Worm (Caenorhabditis elegans) whole organism, L2 larva: ENCODE measurements around the gene E02C12.10.

ENCODE experiments used
- C34F6.9 ChIP-seq: fragments of 150-350 bp; optimal IDR thresholded peaks from 2 replicates; lab custom pipeline; 2014; ENCODE audit warnings: missing biosample characterization, missing genetic modification characterization
- F13H6.1 ChIP-seq: sonication (generic microtip); optimal IDR thresholded peaks from 2 replicates; lab custom pipeline; 2016; ENCODE audit warnings: missing genetic modification characterization, missing compliant biosample characterization
- Y55F3AM.14 ChIP-seq: fragments of 200-800 bp; sonication (Bioruptor generic); optimal IDR thresholded peaks from 2 replicates; lab custom pipeline; 2018; ENCODE audit warnings: mild to moderate bottlenecking, missing genetic modification characterization, missing compliant biosample characterization
- ZK546.5 ChIP-seq: sonication (generic microtip); optimal IDR thresholded peaks from 2 replicates; lab custom pipeline; 2017; ENCODE audit warnings: missing biosample characterization, missing genetic modification characterization
- alr-1 ChIP-seq: fragments of 150-350 bp; optimal IDR thresholded peaks from 2 replicates; lab custom pipeline; 2014; ENCODE audit warnings: missing biosample characterization, missing genetic modification characterization
- blmp-1 ChIP-seq: sonication (generic microtip); optimal IDR thresholded peaks from 2 replicates; lab custom pipeline; 2017; ENCODE audit warnings: missing genetic modification characterization, mild to moderate bottlenecking, missing compliant biosample characterization, antibody characterized with exemption, moderate library complexity; ENCODE audit not compliant: insufficient read depth
- ceh-16 ChIP-seq: fragments of 150-350 bp; optimal IDR thresholded peaks from 2 replicates; lab custom pipeline; 2014; ENCODE audit warnings: missing biosample characterization, missing genetic modification characterization
- ceh-82 ChIP-seq: fragments of 150-350 bp; optimal IDR thresholded peaks from 2 replicates; lab custom pipeline; 2014; ENCODE audit warnings: missing biosample characterization, missing genetic modification characterization
- crh-2 ChIP-seq: sonication (generic microtip); optimal IDR thresholded peaks from 2 replicates; lab custom pipeline; 2017; ENCODE audit warnings: missing biosample characterization, missing genetic modification characterization
- dmd-4 ChIP-seq: sonication (generic microtip); optimal IDR thresholded peaks from 2 replicates; lab custom pipeline; 2017; ENCODE audit warnings: missing biosample characterization, missing genetic modification characterization
- egl-27 ChIP-seq: sonication (generic microtip); optimal IDR thresholded peaks from 3 replicates; lab custom pipeline; 2017; ENCODE audit warnings: missing biosample characterization, missing genetic modification reagents, missing genetic modification characterization
- elt-1 ChIP-seq: fragments of 150-350 bp; optimal IDR thresholded peaks from 2 replicates; lab custom pipeline; 2014; ENCODE audit warnings: missing biosample characterization, missing genetic modification characterization
- fos-1 ChIP-seq: fragments of 150-350 bp; optimal IDR thresholded peaks from 2 replicates; lab custom pipeline; 2014; ENCODE audit warnings: missing biosample characterization, missing genetic modification characterization
- gmeb-1 ChIP-seq: fragments of 150-350 bp; optimal IDR thresholded peaks from 2 replicates; lab custom pipeline; 2014; ENCODE audit warnings: missing biosample characterization, missing genetic modification characterization
- lin-11 ChIP-seq: fragments of 150-350 bp; sonication (generic microtip); optimal IDR thresholded peaks from 2 replicates; lab custom pipeline; 2014; ENCODE audit warnings: missing biosample characterization, missing genetic modification characterization, inconsistent platforms, mixed read lengths
- lin-13 ChIP-seq: fragments of 150-350 bp; optimal IDR thresholded peaks from 2 replicates; lab custom pipeline; 2014; ENCODE audit warnings: missing biosample characterization, missing genetic modification reagents, missing genetic modification characterization
- lin-39 ChIP-seq: fragments of 150-350 bp; optimal IDR thresholded peaks from 2 replicates; lab custom pipeline; 2014; ENCODE audit warnings: missing biosample characterization, missing genetic modification reagents, missing genetic modification characterization
- lsy-2 ChIP-seq, 2 experiments: fragments of 150-350 bp in 1 of 2; sonication (generic microtip) in 1 of 2; optimal IDR thresholded peaks; 2 replicates each; lab custom pipeline; 2014 to 2017; ENCODE audit warnings: missing biosample characterization in 2 of 2, missing genetic modification characterization in 2 of 2
- mbf-1 ChIP-seq: sonication (generic microtip); optimal IDR thresholded peaks from 2 replicates; lab custom pipeline; 2017; ENCODE audit warnings: missing biosample characterization, missing genetic modification characterization
- mdl-1 ChIP-seq, 2 experiments: fragments of 150-350 bp in 1 of 2; sonication (generic microtip) in 1 of 2; optimal IDR thresholded peaks; 2 replicates each; lab custom pipeline; 2017; ENCODE audit warnings: missing biosample characterization in 2 of 2, missing genetic modification characterization in 2 of 2
- nhr-11 ChIP-seq: fragments of 150-350 bp; optimal IDR thresholded peaks from 2 replicates; lab custom pipeline; 2014; ENCODE audit warnings: missing biosample characterization, missing genetic modification characterization
- nhr-12 ChIP-seq: fragments of 150-350 bp; optimal IDR thresholded peaks from 2 replicates; lab custom pipeline; 2014; ENCODE audit warnings: missing biosample characterization, missing genetic modification characterization
- nhr-129 ChIP-seq: fragments of 150-350 bp; optimal IDR thresholded peaks from 2 replicates; lab custom pipeline; 2014; ENCODE audit warnings: missing biosample characterization, missing genetic modification characterization
- nhr-21 ChIP-seq: fragments of 150-350 bp; optimal IDR thresholded peaks from 2 replicates; lab custom pipeline; 2014; ENCODE audit warnings: missing biosample characterization, missing genetic modification characterization
- nhr-23 ChIP-seq: fragments of 150-350 bp; optimal IDR thresholded peaks from 2 replicates; lab custom pipeline; 2014; ENCODE audit warnings: missing biosample characterization, missing genetic modification reagents, missing genetic modification characterization
- nhr-237 ChIP-seq: fragments of 150-350 bp; optimal IDR thresholded peaks from 2 replicates; lab custom pipeline; 2014; ENCODE audit warnings: missing biosample characterization, missing genetic modification characterization
- nhr-25 ChIP-seq: fragments of 150-350 bp; sonication (generic microtip); optimal IDR thresholded peaks from 3 replicates; lab custom pipeline; 2014; ENCODE audit warnings: missing biosample characterization, missing genetic modification characterization
- nhr-6 ChIP-seq: fragments of 150-350 bp; optimal IDR thresholded peaks from 2 replicates; lab custom pipeline; 2014; ENCODE audit warnings: missing biosample characterization, missing genetic modification characterization
- nhr-77 ChIP-seq: fragments of 150-350 bp; optimal IDR thresholded peaks from 2 replicates; lab custom pipeline; 2014; ENCODE audit warnings: missing biosample characterization, missing genetic modification characterization
- sem-4 ChIP-seq: fragments of 150-350 bp; optimal IDR thresholded peaks from 2 replicates; lab custom pipeline; 2014; ENCODE audit warnings: missing biosample characterization, missing genetic modification reagents, missing genetic modification characterization
- skn-1 ChIP-seq: sonication (generic microtip); optimal IDR thresholded peaks from 2 replicates; lab custom pipeline; 2017; ENCODE audit warnings: missing biosample characterization, missing genetic modification characterization
- sma-3 ChIP-seq: sonication (generic microtip); optimal IDR thresholded peaks from 2 replicates; lab custom pipeline; 2016; ENCODE audit warnings: missing genetic modification reagents, missing genetic modification characterization, missing compliant biosample characterization
- sma-9 ChIP-seq, 2 experiments: fragments of 150-350 bp in 1 of 2; sonication (generic microtip) in 1 of 2; optimal IDR thresholded peaks; 2 replicates each; lab custom pipeline; 2014 to 2016; ENCODE audit warnings: missing genetic modification characterization in 2 of 2, mild to moderate bottlenecking in 1 of 2, missing biosample characterization in 1 of 2, missing compliant biosample characterization in 1 of 2, missing genetic modification reagents in 1 of 2, moderate library complexity in 1 of 2
- snpc-4 ChIP-seq: fragments of 150-350 bp; optimal IDR thresholded peaks from 2 replicates; lab custom pipeline; 2014; ENCODE audit warnings: missing biosample characterization, missing genetic modification characterization
- unc-39 ChIP-seq: fragments of 150-350 bp; optimal IDR thresholded peaks from 2 replicates; lab custom pipeline; 2014; ENCODE audit warnings: missing biosample characterization, missing genetic modification characterization
- unc-55 ChIP-seq: fragments of 150-350 bp; sonication (generic microtip); optimal IDR thresholded peaks from 3 replicates; lab custom pipeline; 2014; ENCODE audit warnings: missing biosample characterization, missing genetic modification reagents, missing genetic modification characterization
- unc-62 ChIP-seq: fragments of 150-350 bp; optimal IDR thresholded peaks from 2 replicates; lab custom pipeline; 2014; ENCODE audit warnings: missing biosample characterization, missing genetic modification reagents, missing genetic modification characterization
- zag-1 ChIP-seq: fragments of 150-350 bp; optimal IDR thresholded peaks from 2 replicates; lab custom pipeline; 2014; ENCODE audit warnings: missing biosample characterization, missing genetic modification characterization
- ztf-1 ChIP-seq: fragments of 200-800 bp; sonication (Bioruptor generic); conservative IDR thresholded peaks from 2 replicates; pipeline ENCODE4 v1.3.6; 2022; ENCODE audit warnings: missing genetic modification characterization, missing compliant biosample characterization
- ztf-11 ChIP-seq: sonication (generic microtip); optimal IDR thresholded peaks from 2 replicates; lab custom pipeline; 2017; ENCODE audit warnings: missing biosample characterization, missing genetic modification characterization
- ztf-4 ChIP-seq: fragments of 150-350 bp; optimal IDR thresholded peaks from 2 replicates; lab custom pipeline; 2014; ENCODE audit warnings: missing biosample characterization, missing genetic modification characterization

E02C12.10 gene

DNA sequence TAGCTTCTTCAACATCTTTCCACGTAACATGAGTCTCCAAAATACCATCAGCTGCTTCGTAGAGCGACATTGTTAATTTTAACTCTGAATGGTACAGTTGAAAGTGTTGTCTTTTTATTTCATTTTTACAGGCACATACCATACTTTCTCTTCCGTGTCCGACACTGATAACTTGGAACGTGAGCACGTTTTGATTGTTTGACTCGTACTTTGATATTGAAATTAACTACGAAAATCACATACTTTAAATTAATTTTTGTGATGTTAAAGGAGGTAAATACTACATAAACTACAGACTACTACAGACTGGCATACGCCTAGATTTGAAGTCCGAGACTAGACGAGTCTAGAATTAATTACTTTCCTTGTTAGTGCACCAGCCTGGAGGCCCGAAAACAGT is at the start of gene E02C12.10:
Gene E02C12.10, minus strand, starts transcription at position 75 of the 400 bp plus-strand sequence.
- TF ChIP-seq ZK546.5 (tag; lab: Kevin White, UChicago) (no peak), unc-39 (tag; lab: Kevin White, UChicago) (no peak), F13H6.1 (tag; lab: Kevin White, UChicago) (no peak), lsy-2 (tag; optimal IDR thresholded peaks at IDR 0.05; lab: Kevin White, UChicago) (no peak), elt-1 (no peak)

- TF ChIP-seq ztf-11 (no peak), unc-39 (tag; lab: Kevin White, UChicago) (no peak), sma-9 (GFP tag; optimal IDR thresholded peaks at IDR 0.05; lab: Kevin White, UChicago) (no peak), sma-9 (tag; optimal IDR thresholded peaks at IDR 0.05; lab: Kevin White, UChicago) (no peak), mdl-1 (tag; optimal IDR thresholded peaks at IDR 0.05; lab: Kevin White, UChicago) (no peak), nhr-21 (tag; lab: Kevin White, UChicago) (no peak), nhr-6 (tag; lab: Kevin White, UChicago) (no peak), dmd-4 (tag; lab: Kevin White, UChicago) (no peak), nhr-237 (tag; lab: Kevin White, UChicago) (no peak), ceh-16 (tag; lab: Kevin White, UChicago) (no peak), ztf-1 (no peak), lin-11 (tag; lab: Kevin White, UChicago) (no peak)
- TF ChIP-seq, all 48 proteins: peak for 0
Observed at ce11 chrV:9427075-9427474, 48.9 kb upstream of the E02C12.10 start, which contains the start of gene F36D4.6. Gene F36D4.6 (minus strand): TSS chrV:9427175.

DNA sequence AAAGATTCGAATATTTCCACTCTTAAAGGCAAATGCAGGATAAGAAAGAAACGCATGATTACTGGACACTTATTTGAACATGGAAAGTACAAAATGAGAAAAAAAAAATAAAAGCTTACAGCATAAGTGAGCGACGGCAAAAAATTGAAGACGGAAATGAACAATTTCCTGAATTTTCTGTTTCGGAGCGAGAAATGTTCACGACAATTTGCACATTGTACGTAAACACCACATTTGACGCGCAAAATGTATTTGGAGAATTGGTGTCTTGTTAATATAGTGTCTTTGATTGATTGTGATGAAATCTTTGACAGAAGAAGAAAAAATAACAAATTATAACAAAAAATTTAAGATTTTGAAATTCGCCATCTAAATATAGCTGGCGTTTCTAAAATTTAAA is 47.4 kb upstream of the E02C12.10 start, which contains the start of gene F36D4.5:
Gene F36D4.5, minus strand, starts transcription at position 225 of the 400 bp plus-strand sequence.
- TF ChIP-seq elt-1 (no peak), lsy-2 (tag; optimal IDR thresholded peaks at IDR 0.05; lab: Kevin White, UChicago) (peak in 1 of 2 experiments; percentile 47), sem-4 (tag; lab: Kevin White, UChicago) (no peak), blmp-1 (tag; lab: Kevin White, UChicago) (no peak), nhr-129 (tag; lab: Kevin White, UChicago) (peak; percentile 14), fos-1 (tag; lab: Kevin White, UChicago) (no peak), unc-55 (GFP tag; lab: Kevin White, UChicago) (peak; percentile 38), nhr-23 (tag; lab: Kevin White, UChicago) (no peak), C34F6.9 (tag; lab: Kevin White, UChicago) (peak; percentile 65), skn-1 (no peak), lin-11 (tag; lab: Kevin White, UChicago) (no peak), sma-9 (GFP tag; optimal IDR thresholded peaks at IDR 0.05; lab: Kevin White, UChicago) (peak; percentile 39), sma-9 (tag; optimal IDR thresholded peaks at IDR 0.05; lab: Kevin White, UChicago) (no peak), nhr-25 (tag; lab: Kevin White, UChicago) (peak; percentile 2)

DNA sequence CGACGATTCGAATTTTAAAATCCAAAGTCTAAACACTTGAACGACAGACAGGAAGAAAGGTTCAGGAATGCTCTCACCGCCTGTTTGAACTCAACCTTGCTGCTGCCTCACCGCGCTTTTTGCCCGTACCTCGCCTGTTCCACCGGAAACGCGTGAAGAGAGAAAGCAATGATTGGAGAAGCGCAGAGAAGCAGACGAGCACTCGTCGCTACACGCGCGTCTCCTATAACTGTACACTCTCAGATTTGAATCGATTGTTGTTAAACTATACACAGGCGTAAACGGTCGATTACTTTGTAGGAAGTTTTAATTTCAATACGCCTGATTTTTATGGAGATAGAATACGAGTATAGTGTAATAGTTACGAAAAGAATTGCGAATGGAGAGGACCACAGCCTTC is 46.3 kb upstream of the E02C12.10 start:
- peak; percentile 42 for TF ChIP-seq sma-9 (GFP tag; optimal IDR thresholded peaks at IDR 0.05; lab: Kevin White, UChicago)
- TF ChIP-seq sma-9 (tag; optimal IDR thresholded peaks at IDR 0.05; lab: Kevin White, UChicago) = no peak
- TF ChIP-seq nhr-12 (tag; lab: Kevin White, UChicago) = no peak
- TF ChIP-seq sem-4 (tag; lab: Kevin White, UChicago) = peak; percentile 10
- no peak for TF ChIP-seq Y55F3AM.14 (GFP tag; lab: Kevin White, UChicago)
- no peak for TF ChIP-seq sma-3 (GFP tag; lab: Kevin White, UChicago)
- no peak for TF ChIP-seq mbf-1 (tag; lab: Kevin White, UChicago)
- no peak for TF ChIP-seq snpc-4 (tag; lab: Kevin White, UChicago)
- TF ChIP-seq alr-1 = no peak
- no peak for TF ChIP-seq lin-39 (tag; lab: Kevin White, UChicago)
- TF ChIP-seq ztf-11 = no peak
- peak; percentile 71 for TF ChIP-seq fos-1 (tag; lab: Kevin White, UChicago)
- TF ChIP-seq mdl-1 (tag; optimal IDR thresholded peaks at IDR 0.05; lab: Kevin White, UChicago) = peak in 1 of 2 experiments; percentile 15
- TF ChIP-seq elt-1 = no peak
- TF ChIP-seq unc-62 (GFP tag; lab: Kevin White, UChicago) = no peak
- TF ChIP-seq nhr-25 (tag; lab: Kevin White, UChicago) = peak; percentile 5
- no peak for TF ChIP-seq ztf-4 (tag; lab: Kevin White, UChicago)
- TF ChIP-seq nhr-11 (tag; lab: Kevin White, UChicago) = no peak
- peak; percentile 0 for TF ChIP-seq nhr-21 (tag; lab: Kevin White, UChicago)
- no peak for TF ChIP-seq zag-1 (tag; lab: Kevin White, UChicago)
- no peak for TF ChIP-seq dmd-4 (tag; lab: Kevin White, UChicago)
- TF ChIP-seq egl-27 (tag; lab: Kevin White, UChicago) = no peak
- peak in 1 of 2 experiments; percentile 21 for TF ChIP-seq lsy-2 (tag; optimal IDR thresholded peaks at IDR 0.05; lab: Kevin White, UChicago)
- TF ChIP-seq unc-39 (tag; lab: Kevin White, UChicago) = no peak
- TF ChIP-seq F13H6.1 (tag; lab: Kevin White, UChicago) = peak; percentile 54
- TF ChIP-seq nhr-77 (tag; lab: Kevin White, UChicago) = no peak
- no peak for TF ChIP-seq ceh-82 (tag; lab: Kevin White, UChicago)
- TF ChIP-seq unc-55 (GFP tag; lab: Kevin White, UChicago) = no peak
- TF ChIP-seq nhr-129 (tag; lab: Kevin White, UChicago) = peak; percentile 25
- no peak for TF ChIP-seq ZK546.5 (tag; lab: Kevin White, UChicago)
- TF ChIP-seq lin-11 (tag; lab: Kevin White, UChicago) = no peak
- peak; percentile 8 for TF ChIP-seq C34F6.9 (tag; lab: Kevin White, UChicago)
- TF ChIP-seq lin-13 = peak; percentile 12
- TF ChIP-seq gmeb-1 (tag; lab: Kevin White, UChicago) = peak; percentile 17
- peak; percentile 20 for TF ChIP-seq crh-2 (tag; lab: Kevin White, UChicago)
